Worm (Caenorhabditis elegans): ENCODE measurements around the gene Y37E11AL.2.
A peak's percentile ranks its signal among the peaks of the same experiment; 100 is the strongest.

The Y37E11AL.2 gene

DNA sequence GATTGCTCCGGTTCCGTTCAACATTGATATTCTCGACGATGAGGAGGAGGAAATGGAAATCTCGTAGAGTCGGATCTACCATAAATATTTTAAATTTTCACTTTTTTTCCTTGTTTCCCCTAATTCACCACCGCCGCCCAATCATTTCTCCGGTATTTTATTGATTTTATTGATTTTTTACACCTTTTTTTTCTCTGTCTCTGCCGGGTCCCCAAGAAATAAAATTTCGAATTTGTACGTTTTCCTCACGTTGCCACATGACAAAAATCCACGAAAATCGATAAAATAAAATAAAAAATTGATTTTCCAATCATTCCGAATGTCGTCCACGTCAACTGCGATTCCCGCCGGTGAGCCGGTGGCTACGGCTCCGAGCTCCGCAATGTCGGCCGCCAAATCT lies at the start of gene Y37E11AL.2:
Gene Y37E11AL.2 (plus strand): TSS at position 301 of the 400 bp plus-strand sequence.
- TF ChIP-seq nhr-28 (tag; optimal IDR thresholded peaks at IDR 0.05) (no peak), ceh-43 (GFP tag; optimal IDR thresholded peaks at IDR 0.05) (no peak), M03D4.4 (tag; optimal IDR thresholded peaks at IDR 0.05) (no peak)

DNA sequence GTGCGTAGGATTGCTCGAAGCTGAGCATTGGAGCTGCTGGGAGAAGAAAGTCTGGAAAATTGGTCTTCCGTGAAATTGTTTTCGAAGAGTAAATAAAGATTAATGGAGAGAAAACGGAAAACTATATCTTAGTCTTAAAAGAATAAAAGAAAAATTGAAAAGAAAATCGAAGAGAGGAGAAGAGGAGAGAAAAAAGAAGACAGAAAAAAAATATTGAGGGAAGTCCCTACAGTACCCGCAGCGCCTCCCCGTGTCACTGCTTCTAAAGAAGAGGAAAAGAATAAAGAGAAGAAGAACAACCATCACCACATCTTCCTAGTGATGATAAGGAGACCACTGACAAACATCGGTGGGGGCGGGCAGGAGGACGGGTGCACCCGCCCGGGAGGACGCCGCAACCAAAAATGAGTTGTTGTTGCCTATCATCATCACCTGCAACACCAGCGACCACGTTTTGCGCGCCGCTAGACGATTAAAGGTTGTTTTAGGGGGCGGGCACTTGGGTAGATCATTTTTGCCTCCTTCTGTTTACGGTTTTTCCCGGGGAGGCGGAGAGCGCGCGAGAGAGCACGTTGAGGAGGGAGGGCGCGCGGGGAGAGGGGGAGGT lies 49.6 kb upstream of the Y37E11AL.2 start, which contains the start of gene CC8.2:
Gene CC8.2 (minus strand): TSS at position 51 of the 607 bp plus-strand sequence.
- TF ChIP-seq M03D4.4 (tag; optimal IDR thresholded peaks at IDR 0.05) (peak; percentile 6), ham-2 (GFP tag; optimal IDR thresholded peaks at IDR 0.05) (peak; percentile 15), drap-1 (GFP tag; optimal IDR thresholded peaks at IDR 0.05) (no peak), mab-5 (tag; optimal IDR thresholded peaks at IDR 0.05) (no peak)

DNA sequence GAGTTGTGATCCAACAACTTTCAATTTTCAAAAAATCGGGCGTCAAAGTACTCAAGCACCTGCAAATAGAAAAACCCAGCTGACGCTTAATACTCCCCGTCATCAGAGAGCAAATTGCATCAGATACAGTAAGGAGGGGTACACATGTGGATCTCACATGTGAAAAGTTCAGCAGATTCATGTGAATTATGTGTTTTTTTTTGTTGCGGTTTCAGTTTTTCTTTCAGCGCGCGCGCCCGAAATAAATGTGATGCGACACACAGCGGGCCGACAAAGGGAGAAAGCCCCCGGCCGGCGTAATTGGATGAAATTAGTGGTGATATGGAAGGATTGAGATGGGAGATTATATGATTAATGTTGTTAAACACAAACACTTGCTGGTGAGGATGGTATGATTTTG lies 46.1 kb upstream of the Y37E11AL.2 start:
- TF ChIP-seq sptf-1 (tag; optimal IDR thresholded peaks at IDR 0.05) (no peak), lin-13 (tag; optimal IDR thresholded peaks at IDR 0.05) (no peak), nhr-2 (tag; optimal IDR thresholded peaks at IDR 0.05) (no peak), flh-1 (GFP tag; optimal IDR thresholded peaks at IDR 0.05) (no peak), ham-2 (GFP tag; optimal IDR thresholded peaks at IDR 0.05) (no peak), cnd-1 (tag; optimal IDR thresholded peaks at IDR 0.05) (no peak), bed-3 (GFP tag; optimal IDR thresholded peaks at IDR 0.05) (no peak), ceh-83 (GFP tag; optimal IDR thresholded peaks at IDR 0.05) (no peak), nhr-28 (tag; optimal IDR thresholded peaks at IDR 0.05) (no peak)

DNA sequence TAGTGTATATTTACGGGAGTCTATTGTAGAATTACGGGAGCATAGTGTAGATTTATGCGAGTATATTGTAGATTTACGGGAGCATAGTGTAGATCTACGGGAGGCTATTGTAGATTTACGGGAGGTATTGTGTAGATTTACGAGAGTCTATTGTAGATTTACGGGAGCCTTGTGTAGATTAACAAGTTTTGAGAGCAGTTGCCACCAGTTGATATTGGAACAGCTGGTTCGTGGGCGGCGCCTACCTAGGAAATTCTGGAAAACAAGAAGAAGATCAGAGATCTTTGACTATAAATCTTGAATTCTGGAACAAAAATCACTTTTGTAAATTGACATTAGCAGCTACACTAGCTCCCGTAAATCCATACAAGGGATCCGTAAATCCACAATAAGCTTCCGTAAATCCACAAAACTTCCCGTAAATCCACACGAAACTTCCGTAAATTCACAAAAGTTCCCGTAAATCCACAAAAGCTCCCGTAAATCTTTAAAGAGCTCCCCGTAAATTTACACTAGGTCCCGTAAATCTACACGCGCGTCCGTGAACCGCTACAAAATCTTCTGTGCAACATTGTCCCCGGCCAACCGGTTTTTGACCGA lies 45.4 kb upstream of the Y37E11AL.2 start:
- TF ChIP-seq hlh-1 (tag; optimal IDR thresholded peaks at IDR 0.05) (peak; percentile 4), zip-8 (tag; optimal IDR thresholded peaks at IDR 0.05) (no peak)

DNA sequence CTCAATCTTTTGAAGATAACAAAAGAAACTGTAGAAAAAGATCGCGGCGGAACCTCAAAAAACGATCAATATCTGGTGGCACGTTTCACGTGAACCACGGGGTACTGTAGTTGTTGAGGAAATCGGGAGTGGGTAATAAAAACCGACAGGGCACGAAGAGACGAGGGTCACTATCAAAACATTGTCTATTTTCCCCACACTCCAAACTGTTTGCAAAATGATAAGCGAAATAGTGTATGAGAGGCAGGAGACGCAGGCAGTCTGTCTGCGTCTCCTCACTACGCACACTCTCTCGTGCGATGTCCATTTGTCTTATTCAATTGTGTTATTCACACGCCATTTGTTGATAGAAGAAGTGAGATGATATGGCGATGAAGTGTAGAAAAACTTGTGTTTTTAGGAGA lies 44.9 kb upstream of the Y37E11AL.2 start:
- peak; percentile 22 for TF ChIP-seq pha-4 (tag; optimal IDR thresholded peaks at IDR 0.05)
- TF ChIP-seq unc-62 (GFP tag; optimal IDR thresholded peaks at IDR 0.05): peak; percentile 40
- peak; percentile 15 for TF ChIP-seq lsy-2 (tag; optimal IDR thresholded peaks at IDR 0.05)
- peak; percentile 25 for TF ChIP-seq elt-3 (tag; optimal IDR thresholded peaks at IDR 0.05)
- TF ChIP-seq mab-5 (tag; optimal IDR thresholded peaks at IDR 0.05): no peak

DNA sequence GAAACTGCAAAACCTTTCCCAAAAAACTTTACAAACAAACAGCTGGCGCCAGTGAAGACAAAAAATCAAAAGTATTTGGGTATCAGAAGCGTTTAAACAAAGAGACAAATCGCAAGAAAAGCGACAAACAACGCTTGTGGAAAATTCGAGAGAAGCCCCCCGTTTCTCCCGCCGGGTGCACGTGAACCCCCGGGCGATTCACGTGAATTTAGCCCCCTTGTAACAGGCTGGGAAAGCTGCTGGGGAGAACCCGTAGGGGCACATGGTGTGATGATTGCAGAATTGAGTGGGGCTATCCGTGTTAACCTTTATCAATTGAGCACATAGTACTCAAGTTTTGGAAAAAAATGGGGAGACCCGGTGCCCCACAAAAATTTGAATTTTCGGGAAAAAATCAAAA lies 44.1 kb upstream of the Y37E11AL.2 start:
- TF ChIP-seq unc-62 (GFP tag; optimal IDR thresholded peaks at IDR 0.05): peak; percentile 64
- no peak for TF ChIP-seq ztf-11 (tag; optimal IDR thresholded peaks at IDR 0.05)
- no peak for TF ChIP-seq elt-1 (tag; optimal IDR thresholded peaks at IDR 0.05; ENCODE audit: borderline replicate concordance, insufficient read depth)
- TF ChIP-seq pha-4 (tag; optimal IDR thresholded peaks at IDR 0.05): no peak
- no peak for TF ChIP-seq mls-2 (tag; optimal IDR thresholded peaks at IDR 0.05)
- TF ChIP-seq hlh-1 (tag; optimal IDR thresholded peaks at IDR 0.05): peak; percentile 80
- no peak for TF ChIP-seq sptf-1 (tag; optimal IDR thresholded peaks at IDR 0.05)
- no peak for TF ChIP-seq nhr-76 (tag; optimal IDR thresholded peaks at IDR 0.05)
- peak; percentile 76 for TF ChIP-seq unc-120 (tag; optimal IDR thresholded peaks at IDR 0.05; ENCODE audit: poor library complexity, severe bottlenecking)

DNA sequence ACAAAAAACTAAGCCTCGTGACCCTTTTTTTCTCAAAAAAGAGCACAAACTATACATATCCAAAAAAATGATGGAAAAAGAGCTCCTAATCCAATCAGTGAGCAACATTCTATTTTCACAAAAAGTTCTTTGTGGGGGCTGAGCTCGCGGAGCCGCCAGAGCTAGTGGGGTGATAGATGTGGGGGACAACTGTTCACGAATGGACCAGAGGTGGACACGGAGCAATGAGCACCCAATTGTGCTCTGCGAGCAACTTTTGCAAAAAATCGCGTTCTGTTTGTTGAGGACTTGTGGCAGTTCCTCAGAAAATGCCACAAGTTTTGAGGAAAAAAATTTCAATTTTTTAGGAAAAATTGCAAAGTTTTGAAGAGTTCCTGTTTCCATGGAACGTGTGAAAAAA lies 43.5 kb upstream of the Y37E11AL.2 start:
- TF ChIP-seq hlh-1 (tag; optimal IDR thresholded peaks at IDR 0.05) (peak; percentile 58), unc-120 (tag; optimal IDR thresholded peaks at IDR 0.05; ENCODE audit: poor library complexity, severe bottlenecking) (no peak)

DNA sequence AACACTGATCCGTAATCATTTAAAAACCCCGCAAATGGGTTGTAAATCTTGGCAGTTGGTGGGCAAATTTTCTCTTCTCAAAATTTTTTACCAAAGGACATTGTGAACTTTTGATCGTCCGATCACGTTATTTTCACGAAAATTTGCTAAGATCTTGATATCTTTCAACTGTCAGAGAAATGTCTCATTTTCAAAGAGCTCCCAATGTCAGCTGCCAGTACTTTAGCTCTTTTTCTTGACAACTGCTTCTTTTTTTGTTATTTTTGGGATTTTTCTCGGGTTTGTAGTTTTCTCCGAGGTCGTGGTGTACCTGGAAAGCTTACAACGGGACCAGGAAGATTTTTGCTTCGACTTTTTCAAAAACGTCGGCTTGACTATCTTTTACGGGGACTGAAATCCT lies 42.4 kb upstream of the Y37E11AL.2 start:
- TF ChIP-seq hlh-1 (tag; optimal IDR thresholded peaks at IDR 0.05): peak; percentile 73
- TF ChIP-seq ztf-11 (tag; optimal IDR thresholded peaks at IDR 0.05): no peak
- peak; percentile 45 for TF ChIP-seq unc-62 (GFP tag; optimal IDR thresholded peaks at IDR 0.05)
- TF ChIP-seq mab-5 (tag; optimal IDR thresholded peaks at IDR 0.05): no peak
- TF ChIP-seq nhr-237 (tag; optimal IDR thresholded peaks at IDR 0.05): no peak
- TF ChIP-seq lin-13 (tag; optimal IDR thresholded peaks at IDR 0.05): no peak
- no peak for TF ChIP-seq ham-2 (GFP tag; optimal IDR thresholded peaks at IDR 0.05)
